Worm (Caenorhabditis elegans) whole organism, late embryonic: Measurements from ENCODE around the gene fbxb-26.

ENCODE experiments used
- C08G9.2 ChIP-seq: sonication (generic microtip); optimal IDR thresholded peaks from 2 replicates; lab custom pipeline; 2016; ENCODE audit warnings: mild to moderate bottlenecking, missing genetic modification characterization, moderate library complexity, missing compliant biosample characterization
- C38D4.7 ChIP-seq: fragments of 200-800 bp; sonication (Bioruptor generic); optimal IDR thresholded peaks from 2 replicates; lab custom pipeline; 2018; ENCODE audit warnings: mild to moderate bottlenecking, missing genetic modification characterization, moderate library complexity, missing compliant biosample characterization
- T23F11.4 ChIP-seq: fragments of 200-800 bp; sonication (Bioruptor generic); optimal IDR thresholded peaks from 2 replicates; lab custom pipeline; 2018; ENCODE audit warnings: mild to moderate bottlenecking, missing genetic modification characterization, missing compliant biosample characterization
- ceh-22 ChIP-seq: sonication (generic microtip); optimal IDR thresholded peaks from 2 replicates; lab custom pipeline; 2017; ENCODE audit warnings: missing biosample characterization, missing genetic modification characterization
- ceh-30 ChIP-seq: fragments of 150-350 bp; optimal IDR thresholded peaks from 2 replicates; lab custom pipeline; 2014; ENCODE audit warnings: missing biosample characterization, missing genetic modification characterization
- ceh-34 ChIP-seq: sonication (generic microtip); optimal IDR thresholded peaks from 2 replicates; lab custom pipeline; 2016; ENCODE audit warnings: mild to moderate bottlenecking, missing genetic modification characterization, missing compliant biosample characterization
- ceh-9 ChIP-seq: sonication (generic microtip); optimal IDR thresholded peaks from 2 replicates; lab custom pipeline; 2016; ENCODE audit warnings: mild to moderate bottlenecking, missing genetic modification characterization, inconsistent platforms, missing compliant biosample characterization
- dve-1 ChIP-seq: sonication (generic microtip); optimal IDR thresholded peaks from 2 replicates; lab custom pipeline; 2017; ENCODE audit warnings: antibody characterized with exemption, mild to moderate bottlenecking, missing genetic modification characterization, missing compliant biosample characterization
- elt-4 ChIP-seq: sonication (generic microtip); optimal IDR thresholded peaks from 2 replicates; lab custom pipeline; 2016; ENCODE audit warnings: missing genetic modification characterization, missing compliant biosample characterization
- eyg-1 ChIP-seq: sonication (generic microtip); optimal IDR thresholded peaks from 2 replicates; lab custom pipeline; 2016; ENCODE audit warnings: missing genotype, missing genetic modification characterization, missing compliant biosample characterization
- fax-1 ChIP-seq: sonication (generic microtip); optimal IDR thresholded peaks from 2 replicates; lab custom pipeline; 2016; ENCODE audit warnings: missing genotype, missing genetic modification characterization, missing compliant biosample characterization
- hlh-13 ChIP-seq: fragments of 200-800 bp; sonication (Bioruptor generic); optimal IDR thresholded peaks from 2 replicates; lab custom pipeline; 2018; ENCODE audit warnings: mild to moderate bottlenecking, missing genetic modification characterization, missing compliant biosample characterization
- hlh-6 ChIP-seq: sonication (generic microtip); optimal IDR thresholded peaks from 2 replicates; lab custom pipeline; 2016; ENCODE audit warnings: missing genotype, missing genetic modification characterization, missing compliant biosample characterization
- hlh-8 ChIP-seq: sonication (generic microtip); optimal IDR thresholded peaks from 2 replicates; lab custom pipeline; 2016; ENCODE audit warnings: missing genotype, missing genetic modification characterization, missing compliant biosample characterization
- lim-6 ChIP-seq: sonication (generic microtip); optimal IDR thresholded peaks from 2 replicates; lab custom pipeline; 2016; ENCODE audit warnings: missing genetic modification characterization, missing compliant biosample characterization
- madf-2 ChIP-seq: sonication (generic microtip); optimal IDR thresholded peaks from 2 replicates; lab custom pipeline; 2017; ENCODE audit warnings: missing genetic modification characterization, missing compliant biosample characterization
- nfya-1 ChIP-seq: sonication (generic microtip); optimal IDR thresholded peaks from 2 replicates; lab custom pipeline; 2017; ENCODE audit warnings: missing genetic modification characterization, mild to moderate bottlenecking, missing compliant biosample characterization, antibody characterized with exemption, moderate library complexity
- pha-2 ChIP-seq: sonication (generic microtip); optimal IDR thresholded peaks from 2 replicates; lab custom pipeline; 2017; ENCODE audit warnings: mild to moderate bottlenecking, missing genetic modification characterization, missing compliant biosample characterization
- pha-4 ChIP-seq: fragments of 150-350 bp; optimal IDR thresholded peaks from 2 replicates; lab custom pipeline; 2018; ENCODE audit warnings: missing biosample characterization, missing genetic modification reagents, missing genetic modification characterization
- rnt-1 ChIP-seq: sonication (generic microtip); optimal IDR thresholded peaks from 2 replicates; lab custom pipeline; 2016; ENCODE audit warnings: missing genetic modification characterization, missing compliant biosample characterization
- syd-9 ChIP-seq: sonication (generic microtip); optimal IDR thresholded peaks from 2 replicates; lab custom pipeline; 2016; ENCODE audit warnings: mild to moderate bottlenecking, missing genetic modification characterization, moderate library complexity, missing compliant biosample characterization
- tbx-2 ChIP-seq: sonication (generic microtip); optimal IDR thresholded peaks from 2 replicates; lab custom pipeline; 2016; ENCODE audit warnings: missing genetic modification characterization, missing compliant biosample characterization
- unc-3 ChIP-seq, 2 experiments: fragments of 200-800 bp in 1 of 2; sonication (Bioruptor generic) in 1 of 2; sonication (generic microtip) in 1 of 2; conservative IDR thresholded peaks in 1 of 2; optimal IDR thresholded peaks in 1 of 2; 2 replicates each; pipeline versions ENCODE4 v1.3.6 to Lab custom; 2016 to 2022; ENCODE audit warnings: missing compliant biosample characterization in 2 of 2, missing genetic modification characterization in 2 of 2, missing genetic modification reagents in 1 of 2
- unc-42 ChIP-seq: sonication (generic microtip); optimal IDR thresholded peaks from 2 replicates; lab custom pipeline; 2016; ENCODE audit warnings: missing genotype, missing genetic modification characterization, missing compliant biosample characterization
- unc-86 ChIP-seq: sonication (generic microtip); optimal IDR thresholded peaks from 2 replicates; lab custom pipeline; 2016; ENCODE audit warnings: missing genetic modification characterization, missing compliant biosample characterization

The fbxb-26 gene

DNA sequence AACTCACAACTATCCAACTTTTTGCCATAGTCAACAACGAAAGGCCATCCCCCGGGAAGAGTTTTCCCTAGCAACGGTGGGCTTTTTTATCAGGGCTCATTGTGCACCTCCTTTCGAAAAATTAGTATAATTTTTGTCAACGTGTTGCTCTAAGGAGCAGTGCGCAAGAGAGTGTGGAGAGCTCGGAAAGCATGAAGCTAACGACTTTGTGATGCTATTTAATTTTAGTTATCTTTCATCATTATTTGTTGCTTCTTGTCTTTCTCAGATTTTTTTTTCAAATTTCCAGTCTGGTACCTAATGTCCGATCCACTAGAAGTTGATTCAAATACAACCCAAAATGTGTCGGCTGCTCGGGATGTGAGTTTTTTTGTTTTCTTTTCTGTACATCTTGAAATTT is 47.8 kb downstream of the fbxb-26 start, which contains the start of gene ceh-81:
TSS of gene ceh-81 (plus strand) at position 301 of the 400 bp plus-strand sequence.
- TF ChIP-seq ceh-9 (tag; lab: Kevin White, UChicago) (no peak), unc-3 (GFP tag; conservative IDR thresholded peaks at IDR 0.05; lab: Robert Waterston, UW) (no peak), unc-3 (tag; optimal IDR thresholded peaks at IDR 0.05; lab: Kevin White, UChicago) (no peak), eyg-1 (tag; lab: Kevin White, UChicago) (no peak), ceh-30 (no peak), C38D4.7 (GFP tag; lab: Kevin White, UChicago) (no peak), elt-4 (tag; lab: Kevin White, UChicago) (no peak)

DNA sequence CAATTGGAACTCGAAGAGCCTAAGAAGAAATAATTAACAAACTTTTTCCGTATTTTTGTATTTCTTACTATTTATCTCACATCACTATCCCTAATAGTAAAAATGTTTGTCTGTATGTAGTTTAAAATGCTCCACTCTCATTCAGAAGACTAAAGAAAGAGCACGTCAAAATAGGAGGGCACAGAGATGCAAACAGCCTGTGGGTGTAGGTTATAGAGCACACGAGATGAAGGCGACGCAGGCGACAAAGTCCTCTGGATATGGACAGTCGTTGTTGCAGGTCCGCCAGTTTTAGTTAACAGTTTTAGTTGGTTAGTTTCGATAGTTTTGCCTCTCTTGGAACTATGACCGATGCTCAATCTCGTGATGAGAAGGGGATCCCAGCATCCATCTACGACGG is 49.6 kb downstream of the fbxb-26 start, which contains the start of gene ceh-82:
TSS of gene ceh-82 (plus strand) at position 301 of the 400 bp plus-strand sequence.
- no peak for TF ChIP-seq pha-4
- no peak for TF ChIP-seq C08G9.2
- no peak for TF ChIP-seq nfya-1
- no peak for TF ChIP-seq pha-2 (tag; lab: Kevin White, UChicago)
- no peak for TF ChIP-seq ceh-9 (tag; lab: Kevin White, UChicago)
- TF ChIP-seq hlh-8 = no peak
- no peak for TF ChIP-seq ceh-22 (tag; lab: Kevin White, UChicago)
- no peak for TF ChIP-seq unc-86
- no peak for TF ChIP-seq tbx-2
- TF ChIP-seq hlh-13 = no peak
- no peak for TF ChIP-seq ceh-34
- no peak for TF ChIP-seq madf-2
- no peak for TF ChIP-seq dve-1
- no peak for TF ChIP-seq fax-1
- TF ChIP-seq syd-9 (tag; lab: Kevin White, UChicago) = no peak
- TF ChIP-seq rnt-1 (tag; lab: Kevin White, UChicago) = no peak
- TF ChIP-seq hlh-6 (tag; lab: Kevin White, UChicago) = no peak
- TF ChIP-seq T23F11.4 (GFP tag; lab: Kevin White, UChicago) = no peak
- no peak for TF ChIP-seq lim-6 (tag; lab: Kevin White, UChicago)
- no peak for TF ChIP-seq unc-42 (tag; lab: Kevin White, UChicago)
